Worm (Caenorhabditis elegans) whole organism, L4 larva: ENCODE measurements around the gene AH6.17.

ENCODE experiments used
- fos-1 ChIP-seq: fragments of 150-350 bp; optimal IDR thresholded peaks from 2 replicates; lab custom pipeline; 2014; ENCODE audit warnings: missing biosample characterization, missing genetic modification characterization
- lin-15B ChIP-seq: fragments of 150-350 bp; sonication (generic microtip); optimal IDR thresholded peaks from 3 replicates; lab custom pipeline; 2014; ENCODE audit warnings: missing biosample characterization, missing genetic modification characterization
- lin-38 ChIP-seq: fragments of 200-800 bp; sonication (Bioruptor generic); IDR thresholded peaks from 2 replicates; pipeline ENCODE4 v1.3.6; 2022; ENCODE audit warnings: missing genetic modification reagents, missing genetic modification characterization, missing compliant biosample characterization
- nhr-102 ChIP-seq: sonication (generic microtip); optimal IDR thresholded peaks from 2 replicates; lab custom pipeline; 2016; ENCODE audit warnings: mild to moderate bottlenecking, missing genetic modification characterization, moderate library complexity, missing compliant biosample characterization
- nhr-237 ChIP-seq: sonication (generic microtip); optimal IDR thresholded peaks from 2 replicates; lab custom pipeline; 2017; ENCODE audit warnings: missing biosample characterization, missing genetic modification characterization
- pha-4 ChIP-seq, 2 experiments: fragments of 150-350 bp in 1 of 2; fragments of 200-800 bp in 1 of 2; sonication (Bioruptor generic) in 1 of 2; IDR thresholded peaks in 1 of 2; optimal IDR thresholded peaks in 1 of 2; 2 replicates each; pipeline versions ENCODE4 v1.3.6 to Lab custom; 2014 to 2022; ENCODE audit warnings: missing genetic modification characterization in 2 of 2, missing genetic modification reagents in 2 of 2, missing biosample characterization in 1 of 2, missing compliant biosample characterization in 1 of 2
- rbr-2 ChIP-seq: sonication (generic microtip); optimal IDR thresholded peaks from 2 replicates; lab custom pipeline; 2016; ENCODE audit warnings: missing genotype, missing genetic modification characterization, missing compliant biosample characterization

DNA sequence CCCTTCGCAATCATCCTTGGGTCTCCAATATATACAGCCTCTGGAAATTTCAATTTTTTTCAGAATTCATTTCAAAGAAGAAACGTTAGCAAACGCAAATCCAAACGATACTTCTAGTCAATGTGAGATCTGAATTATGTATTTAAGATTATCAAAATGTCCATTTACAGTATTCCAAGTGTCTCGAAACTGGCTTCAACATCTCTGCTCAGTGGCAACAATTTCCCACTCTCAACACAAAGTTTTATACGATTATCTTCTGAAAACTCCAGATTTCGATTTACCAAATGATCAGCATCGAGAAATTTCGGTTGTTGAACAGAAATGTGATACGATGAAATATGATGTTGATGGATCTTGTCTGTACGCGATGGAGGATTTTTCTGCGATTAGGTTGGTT lies 33.6 kb downstream of the AH6.17 start:
- TF ChIP-seq nhr-102 (tag; lab: Kevin White, UChicago) (no peak), fos-1 (tag; lab: Kevin White, UChicago) (no peak), rbr-2 (tag; lab: Kevin White, UChicago) (no peak), nhr-237 (tag; lab: Kevin White, UChicago) (no peak), lin-15B (tag; lab: Kevin White, UChicago) (no peak), pha-4 (GFP tag; IDR thresholded peaks at IDR 0.05; lab: Robert Waterston, UW) (no peak), pha-4 (tag; optimal IDR thresholded peaks at IDR 0.05; lab: Kevin White, UChicago) (no peak), lin-38 (GFP tag; lab: Robert Waterston, UW) (no peak)
